Fruit fly (Drosophila melanogaster) whole organism, pupa: ENCODE data around the gene Kr-h2.

Source experiments
- CG14655 ChIP-seq: fragments of 200-800 bp; sonication (Bioruptor generic); optimal IDR thresholded peaks from 3 replicates; lab custom pipeline; 2017; ENCODE audit warnings: mild to moderate bottlenecking, missing biosample characterization, missing genetic modification reagents, missing genetic modification characterization
- CG15710 ChIP-seq: fragments of 200-800 bp; sonication (Bioruptor generic); optimal IDR thresholded peaks from 2 replicates; lab custom pipeline; 2018; ENCODE audit warnings: missing biosample characterization, mild to moderate bottlenecking, missing genetic modification characterization, moderate library complexity
- CG17806 ChIP-seq: fragments of 200-800 bp; sonication (Bioruptor generic); optimal IDR thresholded peaks from 2 replicates; lab custom pipeline; 2018; ENCODE audit warnings: missing biosample characterization, mild to moderate bottlenecking, missing genetic modification characterization, moderate library complexity
- CG4496 ChIP-seq: fragments of 200-800 bp; sonication (Bioruptor generic); IDR thresholded peaks from 3 replicates; pipeline ENCODE4 v1.3.6; 2022; ENCODE audit warnings: missing biosample characterization, missing genetic modification characterization
- CG8301 ChIP-seq: fragments of 200-800 bp; sonication (Bioruptor generic); optimal IDR thresholded peaks from 2 replicates; lab custom pipeline; 2018; ENCODE audit warnings: missing biosample characterization, mild to moderate bottlenecking, missing genetic modification characterization
- CG9948 ChIP-seq: fragments of 200-800 bp; sonication (Bioruptor generic); optimal IDR thresholded peaks from 2 replicates; lab custom pipeline; 2018; ENCODE audit warnings: missing biosample characterization, mild to moderate bottlenecking, missing genetic modification characterization, moderate library complexity
- D1 ChIP-seq: fragments of 200-800 bp; sonication (Bioruptor generic); optimal IDR thresholded peaks from 2 replicates; lab custom pipeline; 2018; ENCODE audit warnings: missing biosample characterization, mild to moderate bottlenecking, missing genetic modification characterization, moderate library complexity
- Snoo ChIP-seq: fragments of 200-800 bp; sonication (Bioruptor generic); optimal IDR thresholded peaks from 3 replicates; lab custom pipeline; 2017; ENCODE audit warnings: missing biosample characterization, mild to moderate bottlenecking, missing genetic modification characterization, inconsistent platforms
- fd96Ca ChIP-seq: fragments of 200-800 bp; sonication (Bioruptor generic); IDR thresholded peaks from 3 replicates; pipeline ENCODE4 v1.3.6; 2022; ENCODE audit warnings: missing biosample characterization, missing genetic modification characterization

- TF ChIP-seq CG9948 (no peak), CG15710 (tag; lab: Kevin White, UChicago) (no peak), CG17806 (tag; lab: Kevin White, UChicago) (no peak), fd96Ca (GFP tag; lab: Robert Waterston, UW) (no peak), CG8301 (tag; lab: Kevin White, UChicago) (no peak), CG4496 (GFP tag; lab: Robert Waterston, UW) (no peak), Snoo (tag; lab: Kevin White, UChicago) (no peak), D1 (tag; lab: Kevin White, UChicago) (no peak), CG14655 (GFP tag; lab: Kevin White, UChicago) (no peak)
Measured at dm6 chr2L:6076829-6077364, 6.1 kb downstream of the Kr-h2 start.
